Worm (Caenorhabditis elegans) whole organism, midembryonic: ENCODE data around the gene asp-15.
A peak's percentile ranks its signal among the peaks of the same experiment; 100 is the strongest.

Source experiments
- T22C8.4 ChIP-seq: fragments of 200-800 bp; sonication (Bioruptor generic); IDR thresholded peaks from 2 replicates; pipeline ENCODE4 v1.3.6; 2022; ENCODE audit warnings: missing genetic modification characterization, missing compliant biosample characterization
- ref-1 ChIP-seq: fragments of 200-800 bp; sonication (Bioruptor generic); conservative IDR thresholded peaks from 2 replicates; pipeline ENCODE4 v1.3.6; 2022; ENCODE audit warnings: missing genetic modification reagents, missing genetic modification characterization, missing compliant biosample characterization
- tab-1 ChIP-seq: fragments of 200-800 bp; sonication (Bioruptor generic); IDR thresholded peaks from 2 replicates; pipeline ENCODE4 v1.3.6; 2022; ENCODE audit warnings: missing genetic modification characterization, missing compliant biosample characterization
- ztf-29 ChIP-seq: fragments of 200-800 bp; sonication (Bioruptor generic); IDR thresholded peaks from 2 replicates; pipeline ENCODE4 v1.3.6; 2022; ENCODE audit warnings: missing genetic modification reagents, missing genetic modification characterization, missing compliant biosample characterization

DNA sequence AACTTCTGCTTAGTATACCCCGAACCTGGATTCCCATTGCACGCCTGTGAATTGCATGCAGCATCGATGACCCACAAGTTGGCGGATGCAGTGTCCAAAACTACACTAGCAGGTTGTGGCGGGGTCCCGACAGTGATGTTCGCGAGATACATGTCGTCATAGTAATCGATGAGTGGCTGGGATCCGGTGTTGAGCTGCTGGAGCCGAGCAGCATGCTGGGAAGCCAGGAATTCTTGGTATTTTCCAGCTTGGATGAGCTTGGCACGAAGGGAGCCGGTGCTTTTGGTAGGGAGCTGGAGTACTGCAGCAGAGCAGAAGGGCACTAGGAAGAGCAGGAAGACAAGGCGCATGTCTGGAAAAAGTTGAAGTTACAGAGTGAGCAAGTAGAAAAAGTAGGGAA lies 2.4 kb downstream of the asp-15 start, which contains the start of gene asp-16:
- no peak for TF ChIP-seq ztf-29 (GFP tag; lab: Robert Waterston, UW)
- no peak for TF ChIP-seq T22C8.4 (GFP tag; lab: Robert Waterston, UW)
- TF ChIP-seq tab-1 (GFP tag; lab: Robert Waterston, UW): 0 out of 2 replicates have a peak, but pooled peaks have one; percentile 20
- no peak for TF ChIP-seq ref-1 (GFP tag; lab: Robert Waterston, UW)
